Worm (Caenorhabditis elegans) whole organism, L4 larva: Measurements from ENCODE around the gene mrp-7.

Source experiments
- F10B5.3 ChIP-seq: sonication (generic microtip); optimal IDR thresholded peaks from 2 replicates; lab custom pipeline; 2016; ENCODE audit warnings: mild to moderate bottlenecking, missing genetic modification characterization, missing compliant biosample characterization
- F26F4.8 ChIP-seq: fragments of 200-800 bp; sonication (Bioruptor generic); conservative IDR thresholded peaks from 2 replicates; pipeline ENCODE4 v1.3.6; 2022; ENCODE audit warnings: missing genetic modification characterization, missing compliant biosample characterization
- F37D6.2 ChIP-seq: sonication (generic microtip); optimal IDR thresholded peaks from 2 replicates; lab custom pipeline; 2016; ENCODE audit warnings: mild to moderate bottlenecking, missing genetic modification characterization, missing compliant biosample characterization
- F44E2.7 ChIP-seq: fragments of 200-800 bp; sonication (Bioruptor generic); IDR thresholded peaks from 2 replicates; pipeline ENCODE4 v2.1.2; 2022; ENCODE audit warnings: missing genetic modification characterization, missing compliant biosample characterization
- T26A8.4 ChIP-seq: fragments of 200-800 bp; sonication (Bioruptor generic); IDR thresholded peaks from 2 replicates; pipeline ENCODE4 v1.3.6; 2022; ENCODE audit warnings: missing genetic modification characterization, missing compliant biosample characterization
- Y75B8A.6 ChIP-seq: fragments of 200-800 bp; sonication (Bioruptor generic); IDR thresholded peaks from 2 replicates; pipeline ENCODE4 v1.3.6; 2022; ENCODE audit warnings: missing genetic modification reagents, missing genetic modification characterization, missing compliant biosample characterization
- aha-1 ChIP-seq: fragments of 150-350 bp; peaks from one replicate; lab custom pipeline; 2014; ENCODE audit warnings: missing biosample characterization, missing genetic modification characterization
- ama-1 ChIP-seq: fragments of 150-350 bp; optimal IDR thresholded peaks from 2 replicates; lab custom pipeline; 2014; ENCODE audit warnings: inconsistent platforms, mixed read lengths
- attf-4 ChIP-seq: sonication (generic microtip); optimal IDR thresholded peaks from 3 replicates; lab custom pipeline; 2017; ENCODE audit warnings: missing biosample characterization, missing genetic modification characterization
- ceh-20 ChIP-seq: fragments of 200-800 bp; sonication (Bioruptor generic); IDR thresholded peaks from 2 replicates; pipeline ENCODE4 v1.3.6; 2022; ENCODE audit warnings: missing genetic modification reagents, missing genetic modification characterization, missing compliant biosample characterization
- ceh-62 ChIP-seq: sonication (generic microtip); optimal IDR thresholded peaks from 2 replicates; lab custom pipeline; 2017; ENCODE audit warnings: missing biosample characterization, missing genetic modification characterization
- ceh-82 ChIP-seq: sonication (generic microtip); optimal IDR thresholded peaks from 2 replicates; lab custom pipeline; 2017; ENCODE audit warnings: missing biosample characterization, missing genetic modification characterization
- daf-8 ChIP-seq: fragments of 200-800 bp; sonication (Bioruptor generic); IDR thresholded peaks from 2 replicates; pipeline ENCODE4 v1.3.6; 2022; ENCODE audit warnings: missing genetic modification characterization, missing compliant biosample characterization
- dmd-9 ChIP-seq: fragments of 200-800 bp; sonication (Bioruptor generic); IDR thresholded peaks from 2 replicates; pipeline ENCODE4 v1.3.6; 2022; ENCODE audit warnings: missing genetic modification reagents, missing genetic modification characterization, missing compliant biosample characterization
- duxl-1 ChIP-seq: sonication (generic microtip); optimal IDR thresholded peaks from 2 replicates; lab custom pipeline; 2016; ENCODE audit warnings: mild to moderate bottlenecking, missing genetic modification characterization, moderate library complexity, missing compliant biosample characterization; ENCODE audit not compliant: poor library complexity
- dve-1 ChIP-seq: sonication (generic microtip); optimal IDR thresholded peaks from 2 replicates; lab custom pipeline; 2017; ENCODE audit warnings: antibody characterized with exemption, mild to moderate bottlenecking, missing genetic modification characterization, missing compliant biosample characterization; ENCODE audit not compliant: insufficient read depth
- egl-27 ChIP-seq: sonication (generic microtip); optimal IDR thresholded peaks from 3 replicates; lab custom pipeline; 2017; ENCODE audit warnings: missing biosample characterization, missing genetic modification reagents, missing genetic modification characterization
- fkh-10 ChIP-seq: fragments of 150-350 bp; optimal IDR thresholded peaks from 2 replicates; lab custom pipeline; 2014; ENCODE audit warnings: missing biosample characterization, missing genetic modification reagents, missing genetic modification characterization
- fos-1 ChIP-seq: fragments of 150-350 bp; optimal IDR thresholded peaks from 2 replicates; lab custom pipeline; 2014; ENCODE audit warnings: missing biosample characterization, missing genetic modification characterization
- hif-1 ChIP-seq, 2 experiments: sonication (generic microtip); optimal IDR thresholded peaks; 2 replicates each; lab custom pipeline; 2016 to 2017; ENCODE audit warnings: missing compliant biosample characterization in 2 of 2, missing genetic modification characterization in 2 of 2, missing genetic modification reagents in 2 of 2, missing genotype in 2 of 2, mild to moderate bottlenecking in 1 of 2
- hlh-11 ChIP-seq: fragments of 200-800 bp; sonication (Bioruptor generic); optimal IDR thresholded peaks from 2 replicates; lab custom pipeline; 2018; ENCODE audit warnings: mild to moderate bottlenecking, missing genetic modification characterization, missing compliant biosample characterization
- hmg-1.1 ChIP-seq: fragments of 200-800 bp; sonication (Bioruptor generic); IDR thresholded peaks from 2 replicates; pipeline ENCODE4 v1.3.6; 2022; ENCODE audit warnings: missing genetic modification reagents, missing genetic modification characterization, missing compliant biosample characterization
- jun-1 ChIP-seq: fragments of 150-350 bp; optimal IDR thresholded peaks from 2 replicates; lab custom pipeline; 2014; ENCODE audit warnings: missing biosample characterization, missing genetic modification reagents, missing genetic modification characterization
- lin-13 ChIP-seq: fragments of 150-350 bp; optimal IDR thresholded peaks from 2 replicates; lab custom pipeline; 2014; ENCODE audit warnings: missing biosample characterization, missing genetic modification reagents, missing genetic modification characterization
- lin-38 ChIP-seq: fragments of 200-800 bp; sonication (Bioruptor generic); IDR thresholded peaks from 2 replicates; pipeline ENCODE4 v1.3.6; 2022; ENCODE audit warnings: missing genetic modification reagents, missing genetic modification characterization, missing compliant biosample characterization
- lir-3 ChIP-seq: sonication (generic microtip); optimal IDR thresholded peaks from 2 replicates; lab custom pipeline; 2016; ENCODE audit warnings: mild to moderate bottlenecking, missing genetic modification characterization, missing compliant biosample characterization
- lsy-2 ChIP-seq, 2 experiments: fragments of 150-350 bp in 1 of 2; sonication (generic microtip) in 1 of 2; optimal IDR thresholded peaks; 2 replicates each; lab custom pipeline; 2014 to 2017; ENCODE audit warnings: missing biosample characterization in 2 of 2, missing genetic modification characterization in 2 of 2
- madf-5 ChIP-seq, 2 experiments: fragments of 200-800 bp; sonication (Bioruptor generic); IDR thresholded peaks; 2 replicates each; pipeline ENCODE4 v1.3.6; 2022; ENCODE audit warnings: missing compliant biosample characterization in 2 of 2, missing genetic modification characterization in 2 of 2
- madf-9 ChIP-seq: fragments of 200-800 bp; sonication (Bioruptor generic); conservative IDR thresholded peaks from 2 replicates; pipeline ENCODE4 v1.3.6; 2022; ENCODE audit warnings: missing genetic modification reagents, missing genetic modification characterization, missing compliant biosample characterization
- mep-1 ChIP-seq: fragments of 150-350 bp; sonication (generic microtip); optimal IDR thresholded peaks from 3 replicates; lab custom pipeline; 2014; ENCODE audit warnings: missing biosample characterization, missing genetic modification characterization
- mxl-2 ChIP-seq: fragments of 200-800 bp; sonication (Bioruptor generic); conservative IDR thresholded peaks from 2 replicates; pipeline ENCODE4 v1.3.6; 2022; ENCODE audit warnings: missing genetic modification reagents, missing genetic modification characterization, missing compliant biosample characterization
- mxl-3 ChIP-seq: fragments of 200-800 bp; sonication (Bioruptor generic); optimal IDR thresholded peaks from 2 replicates; lab custom pipeline; 2018; ENCODE audit warnings: mild to moderate bottlenecking, missing genetic modification characterization, missing compliant biosample characterization
- nhr-11 ChIP-seq: fragments of 150-350 bp; optimal IDR thresholded peaks from 2 replicates; lab custom pipeline; 2014; ENCODE audit warnings: missing biosample characterization, missing genetic modification characterization
- nhr-25 ChIP-seq: sonication (generic microtip); optimal IDR thresholded peaks from 2 replicates; lab custom pipeline; 2017; ENCODE audit warnings: missing genetic modification characterization, mild to moderate bottlenecking, missing compliant biosample characterization, antibody characterized with exemption, moderate library complexity, borderline replicate concordance; ENCODE audit not compliant: insufficient read depth
- nhr-28 ChIP-seq: fragments of 150-350 bp; optimal IDR thresholded peaks from 2 replicates; lab custom pipeline; 2014; ENCODE audit warnings: missing biosample characterization, missing genetic modification characterization
- nhr-42 ChIP-seq: fragments of 200-800 bp; sonication (Bioruptor generic); IDR thresholded peaks from 2 replicates; pipeline ENCODE4 v1.3.6; 2022; ENCODE audit warnings: missing genetic modification characterization, missing compliant biosample characterization
- nhr-6 ChIP-seq: fragments of 150-350 bp; optimal IDR thresholded peaks from 2 replicates; lab custom pipeline; 2014; ENCODE audit warnings: missing biosample characterization, missing genetic modification characterization
- nhr-77 ChIP-seq: fragments of 150-350 bp; optimal IDR thresholded peaks from 2 replicates; lab custom pipeline; 2014; ENCODE audit warnings: missing biosample characterization, missing genetic modification characterization
- pha-4 ChIP-seq, 2 experiments: fragments of 150-350 bp in 1 of 2; fragments of 200-800 bp in 1 of 2; sonication (Bioruptor generic) in 1 of 2; IDR thresholded peaks in 1 of 2; optimal IDR thresholded peaks in 1 of 2; 2 replicates each; pipeline versions ENCODE4 v1.3.6 to Lab custom; 2014 to 2022; ENCODE audit warnings: missing genetic modification characterization in 2 of 2, missing genetic modification reagents in 2 of 2, missing biosample characterization in 1 of 2, missing compliant biosample characterization in 1 of 2
- php-3 ChIP-seq: fragments of 200-800 bp; sonication (Bioruptor generic); IDR thresholded peaks from 2 replicates; pipeline ENCODE4 v1.3.6; 2022; ENCODE audit warnings: missing genetic modification reagents, missing genetic modification characterization, missing compliant biosample characterization
- pqm-1 ChIP-seq: sonication (generic microtip); optimal IDR thresholded peaks from 2 replicates; lab custom pipeline; 2017; ENCODE audit warnings: missing biosample characterization, missing genetic modification characterization
- set-16 ChIP-seq: fragments of 200-800 bp; sonication (Bioruptor generic); IDR thresholded peaks from 2 replicates; pipeline ENCODE4 v1.3.6; 2022; ENCODE audit warnings: missing genetic modification reagents, missing genetic modification characterization, missing compliant biosample characterization
- skn-1 ChIP-seq: fragments of 150-350 bp; optimal IDR thresholded peaks from 2 replicates; lab custom pipeline; 2014; ENCODE audit warnings: missing biosample characterization, missing genetic modification characterization
- spr-1 ChIP-seq: sonication (generic microtip); optimal IDR thresholded peaks from 2 replicates; lab custom pipeline; 2016; ENCODE audit warnings: mild to moderate bottlenecking, missing genetic modification characterization, missing compliant biosample characterization
- tag-97 ChIP-seq: fragments of 200-800 bp; sonication (Bioruptor generic); IDR thresholded peaks from 2 replicates; pipeline ENCODE4 v1.3.6; 2022; ENCODE audit warnings: missing genetic modification characterization, missing compliant biosample characterization
- unc-39 ChIP-seq: sonication (generic microtip); optimal IDR thresholded peaks from 2 replicates; lab custom pipeline; 2017; ENCODE audit warnings: missing biosample characterization, missing genetic modification characterization
- unc-62 ChIP-seq, 3 experiments: fragments of 150-350 bp in 1 of 3; sonication (generic microtip); optimal IDR thresholded peaks in 2 of 3; peaks in 1 of 3; 1 replicate in 1 of 3; 2 replicates in 2 of 3; lab custom pipeline; 2014 to 2017; ENCODE audit warnings: missing biosample characterization in 3 of 3, missing genetic modification characterization in 3 of 3, missing genetic modification reagents in 3 of 3, missing genotype in 1 of 3
- zfp-2 ChIP-seq: sonication (generic microtip); optimal IDR thresholded peaks from 2 replicates; lab custom pipeline; 2016; ENCODE audit warnings: mild to moderate bottlenecking, missing genetic modification characterization, missing compliant biosample characterization
- zfp-3 ChIP-seq: fragments of 200-800 bp; sonication (Bioruptor generic); conservative IDR thresholded peaks from 2 replicates; pipeline ENCODE4 v1.3.6; 2022; ENCODE audit warnings: missing genetic modification reagents, missing genetic modification characterization, missing compliant biosample characterization
- zip-2 ChIP-seq: fragments of 150-350 bp; optimal IDR thresholded peaks from 2 replicates; lab custom pipeline; 2014; ENCODE audit warnings: missing biosample characterization, missing genetic modification characterization
- ztf-7 ChIP-seq: fragments of 150-350 bp; optimal IDR thresholded peaks from 2 replicates; lab custom pipeline; 2014; ENCODE audit warnings: missing biosample characterization, missing genetic modification characterization

mrp-7 gene

DNA sequence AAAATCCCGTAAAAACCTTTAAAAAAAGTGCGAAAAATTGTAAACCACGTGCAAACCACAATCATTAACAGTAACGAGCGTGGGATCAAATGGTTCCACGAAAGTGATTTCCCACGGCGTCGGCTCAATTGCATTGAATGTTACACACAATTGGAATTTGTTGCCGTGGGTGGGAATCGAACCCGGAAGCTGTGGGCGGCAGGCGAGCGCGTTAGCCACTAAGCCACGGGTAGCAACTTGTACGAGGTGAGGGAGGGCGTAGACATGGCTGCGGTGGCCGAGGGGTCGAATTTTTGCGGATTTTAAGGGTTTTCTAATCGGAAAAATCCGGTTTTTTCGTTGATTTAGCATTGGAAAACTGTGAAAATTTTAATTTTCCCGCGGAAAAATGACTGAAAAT is 31.6 kb upstream of the mrp-7 start (continued):
- TF ChIP-seq zfp-3 (GFP tag; lab: Robert Waterston, UW) (peak; percentile 86), nhr-77 (tag; lab: Kevin White, UChicago) (peak; percentile 6), madf-5 (GFP tag; IDR thresholded peaks at IDR 0.05; lab: Robert Waterston, UW) (peak; percentile 94 to 97), dve-1 (tag; lab: Kevin White, UChicago) (peak; percentile 91), ceh-62 (tag; lab: Kevin White, UChicago) (no peak), set-16 (GFP tag; lab: Robert Waterston, UW) (peak; percentile 81), mxl-2 (GFP tag; lab: Robert Waterston, UW) (peak; percentile 87), daf-8 (GFP tag; lab: Robert Waterston, UW) (peak; percentile 78; the same call in 1 of the 2 replicates), lir-3 (tag; lab: Kevin White, UChicago) (peak; percentile 79), hlh-11 (tag; lab: Kevin White, UChicago) (peak; percentile 79), pha-4 (GFP tag; IDR thresholded peaks at IDR 0.05; lab: Robert Waterston, UW) (peak; percentile 94), pha-4 (tag; optimal IDR thresholded peaks at IDR 0.05; lab: Kevin White, UChicago) (no peak), ceh-20 (GFP tag; lab: Robert Waterston, UW) (peak; percentile 89), ceh-82 (no peak), zip-2 (tag; lab: Kevin White, UChicago) (peak; percentile 81), F26F4.8 (GFP tag; lab: Robert Waterston, UW) (peak; percentile 99), spr-1 (peak; percentile 92), php-3 (peak; percentile 82), tag-97 (GFP tag; lab: Robert Waterston, UW) (0 out of 2 replicates have a peak, but pooled peaks have one; percentile 11), unc-62 (GFP tag; optimal IDR thresholded peaks at IDR 0.05 in 1 of 2; lab: Kevin White, UChicago) (peak in 1 of 2 experiments; percentile 84), unc-62 (tag; optimal IDR thresholded peaks at IDR 0.05; lab: Kevin White, UChicago) (no peak), zfp-2 (peak; percentile 75), dmd-9 (peak; percentile 89), nhr-11 (tag; lab: Kevin White, UChicago) (peak; percentile 70), nhr-28 (tag; lab: Kevin White, UChicago) (peak; percentile 33), ztf-7 (tag; lab: Kevin White, UChicago) (peak; percentile 54), hif-1 (tag; optimal IDR thresholded peaks at IDR 0.05; lab: Kevin White, UChicago) (peak; percentile 21 to 68), duxl-1 (peak; percentile 95), nhr-25 (tag; lab: Kevin White, UChicago) (peak; percentile 21), fkh-10 (GFP tag; lab: Kevin White, UChicago) (no peak), F44E2.7 (GFP tag; lab: Robert Waterston, UW) (peak; percentile 99), nhr-42 (GFP tag; lab: Robert Waterston, UW) (peak; percentile 95), lin-38 (GFP tag; lab: Robert Waterston, UW) (peak; percentile 89), mep-1 (tag; lab: Kevin White, UChicago) (peak; percentile 91), aha-1 (tag; lab: Kevin White, UChicago) (peak; percentile 97), lin-13 (peak; percentile 93), egl-27 (tag; lab: Kevin White, UChicago) (no peak), hmg-1.1 (GFP tag; lab: Robert Waterston, UW) (peak; percentile 96), T26A8.4 (GFP tag; lab: Robert Waterston, UW) (peak; percentile 95), lsy-2 (tag; optimal IDR thresholded peaks at IDR 0.05; lab: Kevin White, UChicago) (peak; percentile 11 to 90), pqm-1 (peak; percentile 18), skn-1 (tag; lab: Kevin White, UChicago) (no peak), mxl-3 (no peak), fos-1 (tag; lab: Kevin White, UChicago) (no peak), ama-1 (no peak), madf-9 (peak; percentile 96), unc-39 (no peak), attf-4 (no peak), nhr-6 (tag; lab: Kevin White, UChicago) (peak; percentile 64), Y75B8A.6 (GFP tag; lab: Robert Waterston, UW) (peak; percentile 95), F10B5.3 (peak; percentile 87), F37D6.2 (tag; lab: Kevin White, UChicago) (peak; percentile 83), jun-1 (peak; percentile 15)
